Worm (Caenorhabditis elegans) whole organism, L4 larva: ENCODE results near the gene rbm-39.

Experiments used
- F49E8.2 ChIP-seq: sonication (generic microtip); optimal IDR thresholded peaks from 2 replicates; lab custom pipeline; 2016; ENCODE audit warnings: missing compliant biosample characterization, mild to moderate bottlenecking, missing genetic modification characterization, borderline replicate concordance
- aly-2 ChIP-seq: sonication (generic microtip); optimal IDR thresholded peaks from 2 replicates; lab custom pipeline; 2018; ENCODE audit warnings: missing biosample characterization, missing genetic modification characterization
- ama-1 ChIP-seq: fragments of 150-350 bp; optimal IDR thresholded peaks from 2 replicates; lab custom pipeline; 2014; ENCODE audit warnings: inconsistent platforms, mixed read lengths
- ceh-62 ChIP-seq: sonication (generic microtip); optimal IDR thresholded peaks from 2 replicates; lab custom pipeline; 2017; ENCODE audit warnings: missing biosample characterization, missing genetic modification characterization
- ces-1 ChIP-seq: fragments of 150-350 bp; sonication (generic microtip); optimal IDR thresholded peaks from 4 replicates; lab custom pipeline; 2014; ENCODE audit warnings: missing biosample characterization, missing genetic modification reagents, missing genetic modification characterization
- cey-2 ChIP-seq: sonication (generic microtip); optimal IDR thresholded peaks from 3 replicates; lab custom pipeline; 2017; ENCODE audit warnings: missing genetic modification characterization, mild to moderate bottlenecking, missing compliant biosample characterization, antibody characterized with exemption, borderline replicate concordance; ENCODE audit not compliant: insufficient read depth
- dpl-1 ChIP-seq: fragments of 150-350 bp; optimal IDR thresholded peaks from 2 replicates; lab custom pipeline; 2014; ENCODE audit warnings: missing biosample characterization, missing genetic modification reagents, missing genetic modification characterization
- fos-1 ChIP-seq: fragments of 150-350 bp; optimal IDR thresholded peaks from 2 replicates; lab custom pipeline; 2014; ENCODE audit warnings: missing biosample characterization, missing genetic modification characterization
- lsy-2 ChIP-seq, 2 experiments: fragments of 150-350 bp in 1 of 2; sonication (generic microtip) in 1 of 2; optimal IDR thresholded peaks; 2 replicates each; lab custom pipeline; 2014 to 2017; ENCODE audit warnings: missing biosample characterization in 2 of 2, missing genetic modification characterization in 2 of 2
- mdl-1 ChIP-seq, 2 experiments: fragments of 150-350 bp in 1 of 2; sonication (generic microtip) in 1 of 2; optimal IDR thresholded peaks; 2 replicates each; lab custom pipeline; 2014 to 2017; ENCODE audit warnings: missing biosample characterization in 2 of 2, missing genetic modification characterization in 2 of 2
- pqm-1 ChIP-seq: sonication (generic microtip); optimal IDR thresholded peaks from 2 replicates; lab custom pipeline; 2017; ENCODE audit warnings: missing biosample characterization, missing genetic modification characterization
- rbr-2 ChIP-seq: sonication (generic microtip); optimal IDR thresholded peaks from 2 replicates; lab custom pipeline; 2016; ENCODE audit warnings: missing genotype, missing genetic modification characterization, missing compliant biosample characterization
- snpc-4 ChIP-seq: fragments of 150-350 bp; optimal IDR thresholded peaks from 2 replicates; lab custom pipeline; 2014; ENCODE audit warnings: missing biosample characterization, missing genetic modification characterization
- unc-130 ChIP-seq: sonication (generic microtip); optimal IDR thresholded peaks from 2 replicates; lab custom pipeline; 2016; ENCODE audit warnings: missing genetic modification reagents, missing genetic modification characterization, missing compliant biosample characterization

ce11 chrIV:1013233-1013798, 892 bp downstream of the rbm-39 start:
- TF ChIP-seq cey-2 (tag; lab: Kevin White, UChicago) (no peak), pqm-1 (tag; lab: Kevin White, UChicago) (no peak), F49E8.2 (no peak), ces-1 (GFP tag; lab: Kevin White, UChicago) (no peak), snpc-4 (no peak), rbr-2 (tag; lab: Kevin White, UChicago) (no peak), dpl-1 (GFP tag; lab: Kevin White, UChicago) (no peak), mdl-1 (tag; optimal IDR thresholded peaks at IDR 0.05; lab: Kevin White, UChicago) (no peak), fos-1 (tag; lab: Kevin White, UChicago) (no peak), ama-1 (lab: Kevin White, UChicago) (no peak), aly-2 (tag; lab: Kevin White, UChicago) (no peak), ceh-62 (tag; lab: Kevin White, UChicago) (no peak), lsy-2 (tag; optimal IDR thresholded peaks at IDR 0.05; lab: Kevin White, UChicago) (no peak), unc-130 (GFP tag; lab: Kevin White, UChicago) (no peak)
